Fruit fly (Drosophila melanogaster): ENCODE data around the gene CG42238.

CG42238 gene

DNA sequence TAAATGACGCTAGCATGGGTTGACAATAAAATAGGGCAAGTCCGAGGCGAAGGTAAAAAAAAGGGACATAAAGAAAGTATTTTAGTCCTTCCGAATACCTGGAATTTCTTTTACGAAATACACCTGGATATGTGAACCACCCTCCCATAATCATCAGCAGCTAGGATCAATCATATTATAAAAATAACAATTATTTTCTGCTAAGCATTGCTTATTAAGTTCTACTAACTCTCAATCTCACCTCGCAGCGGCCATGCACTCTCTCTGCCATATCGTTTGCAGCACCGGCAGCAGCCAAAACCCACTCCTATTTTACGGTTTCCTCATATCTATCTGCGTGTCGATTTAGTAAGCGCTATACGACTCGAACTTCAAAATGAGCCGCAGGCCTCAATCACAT is 25.4 kb downstream of the CG42238 start:
- no peak for TF ChIP-seq noc (tag; optimal IDR thresholded peaks at IDR 0.05)

DNA sequence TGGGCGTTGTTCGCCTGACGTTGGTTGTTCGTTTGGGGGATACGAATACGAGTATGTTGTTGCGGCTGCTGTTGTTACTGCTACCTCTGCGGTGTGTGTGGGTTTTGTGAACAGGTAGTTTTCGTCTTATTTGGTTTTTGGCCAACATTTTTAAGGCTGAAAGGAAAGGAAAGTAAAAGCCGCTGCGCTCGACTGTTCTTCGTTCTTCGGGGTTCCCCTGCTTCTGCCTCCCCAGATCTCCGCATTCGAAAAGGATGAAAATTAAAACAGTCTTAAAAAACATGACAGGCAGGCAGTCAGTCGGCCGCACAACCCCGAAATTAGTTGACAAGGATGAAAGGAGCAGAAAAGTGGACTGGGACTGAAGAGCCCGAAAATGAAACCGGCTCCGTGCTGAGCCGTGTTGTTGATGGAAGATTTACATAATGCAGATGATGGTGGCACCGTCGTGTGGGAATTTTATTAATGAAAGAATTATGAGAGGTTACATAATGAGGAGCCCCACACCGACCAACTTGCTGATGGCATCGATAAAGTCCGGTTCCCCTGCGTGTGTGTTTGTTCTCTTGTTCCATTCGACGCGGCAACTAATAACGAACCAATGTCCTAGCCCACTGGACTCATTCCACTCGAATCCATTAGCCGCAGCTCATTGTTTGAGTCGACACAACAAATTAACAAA is 27.8 kb downstream of the CG42238 start:
- no peak for TF ChIP-seq noc (tag; optimal IDR thresholded peaks at IDR 0.05)

DNA sequence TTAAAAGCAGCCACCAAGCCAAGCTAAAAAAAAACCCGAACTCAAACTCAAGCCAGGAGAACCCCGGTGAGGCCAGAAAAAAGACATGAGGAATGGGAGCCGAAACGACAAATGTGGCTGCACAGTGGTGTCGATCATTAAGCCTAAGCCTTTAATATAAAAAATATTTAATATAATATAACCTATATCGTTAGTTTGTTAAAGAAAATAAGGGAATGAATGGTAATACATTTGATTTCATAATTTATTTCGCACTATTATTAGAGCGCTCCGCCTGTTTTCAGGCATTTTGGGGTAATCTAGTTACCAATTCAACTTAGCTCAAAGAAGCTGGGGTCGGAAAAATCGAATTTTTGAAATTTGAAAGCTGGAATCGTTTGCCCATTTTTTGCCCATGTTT is 31.9 kb downstream of the CG42238 start:
- no peak for TF ChIP-seq noc (tag; optimal IDR thresholded peaks at IDR 0.05)

DNA sequence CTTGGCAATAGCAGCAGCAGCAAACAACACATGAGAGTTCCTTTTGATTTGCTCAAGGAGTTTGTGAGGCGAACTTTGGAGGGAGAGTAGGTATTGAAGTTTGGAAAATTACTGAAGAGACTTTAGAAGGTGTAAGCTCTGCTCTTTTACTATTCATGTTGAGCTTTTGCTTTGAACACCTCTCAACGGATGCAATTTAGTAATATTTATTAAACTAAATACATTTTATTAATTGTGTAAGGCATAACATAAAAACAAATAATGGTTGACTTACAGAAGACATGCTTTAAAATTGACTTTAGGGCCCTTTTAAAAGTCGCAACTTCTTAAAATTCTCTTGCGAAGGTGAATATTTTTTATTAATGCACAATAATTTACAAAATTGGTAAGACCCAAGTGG is 33.3 kb downstream of the CG42238 start:
- TF ChIP-seq noc (tag; optimal IDR thresholded peaks at IDR 0.05), result no peak

DNA sequence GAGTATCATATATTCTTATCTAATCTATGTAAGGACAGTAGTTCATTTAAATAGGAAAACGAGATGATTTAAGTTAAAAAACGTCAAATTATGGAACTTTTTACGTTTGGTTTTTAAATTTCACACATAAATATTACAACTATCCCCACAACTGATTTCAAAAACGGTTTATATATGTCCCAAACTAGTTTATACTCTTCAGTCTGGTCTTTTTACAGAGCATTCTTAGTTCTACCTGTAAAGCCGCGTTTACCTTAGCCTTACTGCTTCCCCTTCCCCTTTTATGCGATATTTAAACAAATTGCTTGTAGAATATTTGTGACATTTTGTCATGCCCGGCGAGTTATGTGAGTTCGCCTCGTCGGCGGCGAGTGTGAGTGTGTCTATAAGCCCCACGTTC is 35.8 kb downstream of the CG42238 start:
- TF ChIP-seq noc (tag; optimal IDR thresholded peaks at IDR 0.05), result no peak

DNA sequence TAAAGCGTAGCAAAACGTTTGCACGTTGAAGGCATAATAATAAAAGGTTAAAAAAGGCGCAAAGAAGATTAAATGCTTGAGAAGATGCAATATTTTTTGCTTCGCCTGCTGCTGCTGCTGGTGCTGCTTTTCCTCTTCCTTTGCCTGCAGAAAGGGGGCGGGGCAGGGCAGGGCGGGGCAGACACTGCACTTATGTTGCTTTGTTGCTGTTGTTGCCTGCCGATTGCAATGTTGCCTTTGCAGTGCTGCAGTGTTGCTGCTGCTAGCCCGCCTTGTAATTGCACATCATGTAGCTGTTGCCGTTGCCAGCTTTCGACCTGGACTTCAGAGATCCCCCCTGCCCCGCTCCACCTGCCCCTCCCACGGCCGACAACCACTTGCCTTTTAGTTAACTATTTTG is 36.5 kb downstream of the CG42238 start:
- TF ChIP-seq noc (tag; optimal IDR thresholded peaks at IDR 0.05), result no peak

DNA sequence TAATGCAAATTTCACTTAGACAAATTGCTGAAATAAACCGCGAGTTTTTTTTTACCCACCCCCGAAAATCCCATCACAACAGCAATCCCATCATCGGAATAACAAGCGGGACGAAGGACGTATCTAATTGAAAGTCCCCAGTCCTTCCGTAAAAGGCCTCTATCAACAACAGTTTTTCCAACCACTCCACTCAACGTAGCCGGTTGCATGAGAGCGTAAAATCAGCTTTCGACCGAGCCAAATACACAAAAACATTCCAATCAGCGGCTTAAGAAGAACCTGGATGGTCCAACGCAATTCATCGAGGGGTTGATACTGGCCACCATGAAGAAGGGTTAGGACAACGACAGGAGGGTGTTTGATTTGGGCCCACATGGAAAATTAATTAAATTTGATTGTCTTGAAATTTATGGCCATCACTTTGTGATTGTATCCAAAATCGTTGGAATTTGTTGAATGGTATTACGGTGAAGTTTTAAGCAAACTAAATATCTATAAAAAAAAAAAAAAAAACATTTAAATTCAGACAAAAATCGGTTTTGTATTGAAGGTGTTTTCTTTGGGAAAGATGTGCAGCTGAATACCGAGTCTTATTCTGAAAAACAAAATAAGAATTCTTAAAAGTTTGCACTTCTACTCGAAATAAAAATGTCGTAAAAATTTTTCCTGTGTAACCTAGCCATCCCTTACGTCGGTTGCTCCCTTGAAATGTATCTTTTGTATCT is 37.3 kb downstream of the CG42238 start:
- no peak for TF ChIP-seq noc (tag; optimal IDR thresholded peaks at IDR 0.05)

DNA sequence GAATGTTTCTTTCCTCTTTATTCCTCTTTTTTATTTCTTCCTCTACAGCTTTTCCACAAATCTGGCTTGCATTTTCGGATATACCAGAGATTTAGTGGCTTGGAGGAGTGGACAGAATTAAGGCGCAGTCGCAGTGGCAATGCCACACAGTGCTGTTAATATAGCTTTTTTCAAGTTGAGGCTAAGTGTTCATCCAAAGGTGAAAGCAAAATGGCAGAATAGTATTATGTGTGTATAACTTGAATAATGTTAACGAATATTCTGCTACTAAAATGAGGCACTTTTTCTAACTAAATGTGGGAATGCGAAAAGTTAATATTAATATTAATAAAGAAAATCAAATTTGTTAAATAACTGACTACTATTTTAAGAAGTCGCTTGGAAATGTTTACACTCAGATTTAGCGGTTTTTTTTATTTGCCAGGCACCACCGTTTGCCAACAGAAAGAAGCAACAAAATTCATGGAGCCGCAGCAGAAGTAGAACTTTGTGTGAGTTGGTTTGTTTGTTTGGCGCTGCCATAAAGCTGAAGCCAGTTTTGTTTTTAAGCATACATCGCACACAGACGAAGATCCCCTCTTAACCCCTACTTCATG is 38.7 kb downstream of the CG42238 start:
- no peak for TF ChIP-seq noc (tag; optimal IDR thresholded peaks at IDR 0.05)

DNA sequence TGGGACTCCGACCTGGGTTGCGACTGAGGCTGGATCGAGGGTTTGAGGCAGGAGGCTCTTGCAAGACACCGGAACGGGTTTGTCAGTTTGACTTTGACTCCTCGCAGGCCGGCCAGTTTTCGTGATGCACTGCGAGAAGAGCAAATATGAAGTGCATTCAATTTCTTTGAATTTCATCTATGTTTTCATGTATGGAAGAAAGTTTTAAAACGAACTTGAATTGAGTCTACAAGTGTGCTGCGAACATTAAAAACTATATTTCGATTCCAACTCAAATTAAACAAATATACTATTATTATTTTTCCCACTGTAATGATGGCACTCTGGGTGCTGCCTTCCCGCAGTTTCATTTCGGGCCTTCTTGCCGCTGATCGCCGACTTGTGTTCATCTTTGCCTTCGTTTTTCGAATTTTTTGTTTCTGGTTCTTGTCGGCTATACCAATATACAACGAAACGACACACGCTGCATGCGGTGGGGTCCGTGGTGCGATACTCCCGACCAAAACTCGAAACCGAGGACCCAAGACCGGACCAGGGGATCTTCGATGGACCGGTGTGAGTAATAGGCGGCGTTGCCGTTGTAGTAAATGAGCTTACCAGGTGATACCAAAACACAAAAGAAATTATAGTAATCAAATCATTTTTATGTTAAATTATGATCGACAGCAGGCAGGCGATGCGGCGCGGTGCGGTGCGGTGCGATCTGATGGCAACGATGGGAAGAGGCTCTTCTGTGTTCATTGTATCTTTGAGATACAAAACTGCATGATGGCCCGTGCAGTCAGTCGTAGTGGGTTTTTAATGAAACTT is 42.4 kb downstream of the CG42238 start:
- TF ChIP-seq noc (tag; optimal IDR thresholded peaks at IDR 0.05), result no peak

DNA sequence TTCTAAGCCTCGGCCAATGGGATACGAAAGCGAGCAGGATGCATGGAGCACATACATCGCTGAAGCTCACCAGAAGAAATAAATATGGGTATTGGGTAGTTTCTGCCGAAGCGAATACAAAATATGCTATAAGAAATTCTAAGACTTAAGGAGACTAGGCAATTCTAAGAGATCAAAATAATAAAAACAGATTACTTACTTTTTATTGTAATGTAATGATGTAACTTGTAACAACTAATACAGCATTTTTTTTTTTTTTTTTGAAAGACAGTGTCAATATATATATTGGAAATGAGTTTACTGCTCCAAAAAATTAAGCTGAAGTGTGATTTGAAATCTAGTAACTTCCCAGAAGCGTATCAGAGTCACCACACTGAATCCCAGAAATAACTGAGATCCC is 43.4 kb downstream of the CG42238 start:
- no peak for TF ChIP-seq noc (tag; optimal IDR thresholded peaks at IDR 0.05)

DNA sequence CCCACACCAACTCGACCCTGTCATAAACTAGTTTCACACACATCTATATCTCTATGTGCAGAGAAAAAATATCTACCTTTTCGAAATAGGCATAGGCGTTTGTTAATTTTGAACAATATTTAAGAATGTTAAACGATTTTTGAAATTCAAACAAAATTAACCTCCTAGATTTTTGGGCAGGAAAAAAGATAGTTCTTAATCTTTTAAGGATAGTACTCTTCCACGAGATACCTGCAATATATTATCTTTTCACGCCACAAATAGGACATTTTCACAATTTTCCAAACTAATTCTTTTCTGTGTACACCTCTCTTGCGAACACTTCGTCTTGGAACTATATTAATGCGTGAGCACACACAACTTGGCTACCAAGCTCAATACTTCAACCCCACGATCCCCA is 45.4 kb downstream of the CG42238 start:
- no peak for TF ChIP-seq noc (tag; optimal IDR thresholded peaks at IDR 0.05)

DNA sequence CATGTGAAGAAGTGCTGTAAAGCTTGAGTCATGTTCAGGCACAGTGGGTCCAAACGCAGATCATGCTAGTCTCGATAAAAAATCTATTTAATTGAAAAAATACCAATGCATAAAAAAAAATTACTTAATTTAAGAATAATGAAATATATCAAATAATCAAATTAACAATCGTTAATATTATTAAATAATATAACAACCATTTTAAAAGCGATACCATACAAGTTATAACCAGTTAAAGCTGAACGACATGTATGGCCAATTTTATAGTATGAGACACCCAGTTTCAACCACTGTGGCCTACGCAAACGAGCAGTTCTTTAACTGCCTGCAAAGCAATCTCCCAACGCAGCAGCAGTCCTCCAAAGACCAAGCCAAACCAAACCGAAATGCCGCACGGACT is 46.5 kb downstream of the CG42238 start:
- TF ChIP-seq noc (tag; optimal IDR thresholded peaks at IDR 0.05), result no peak

DNA sequence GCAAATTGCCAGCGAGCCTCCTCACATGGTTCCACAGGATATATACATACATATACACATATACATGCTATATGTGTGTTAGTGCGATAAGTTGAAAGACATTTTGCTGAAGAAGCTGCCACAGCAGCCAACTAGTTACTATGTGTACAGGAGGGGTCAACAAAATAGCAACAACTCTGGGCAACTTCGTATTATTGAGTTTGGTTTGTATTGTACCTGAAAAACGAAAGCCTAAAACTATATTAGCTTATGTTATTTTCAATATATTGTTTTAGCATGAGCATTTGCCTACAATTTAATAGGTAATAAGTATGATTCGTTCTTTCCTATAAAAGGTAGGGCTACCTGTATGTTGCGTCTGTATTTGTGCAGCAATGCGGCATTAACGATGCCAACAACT is 47.2 kb downstream of the CG42238 start:
- no peak for TF ChIP-seq noc (tag; optimal IDR thresholded peaks at IDR 0.05)

DNA sequence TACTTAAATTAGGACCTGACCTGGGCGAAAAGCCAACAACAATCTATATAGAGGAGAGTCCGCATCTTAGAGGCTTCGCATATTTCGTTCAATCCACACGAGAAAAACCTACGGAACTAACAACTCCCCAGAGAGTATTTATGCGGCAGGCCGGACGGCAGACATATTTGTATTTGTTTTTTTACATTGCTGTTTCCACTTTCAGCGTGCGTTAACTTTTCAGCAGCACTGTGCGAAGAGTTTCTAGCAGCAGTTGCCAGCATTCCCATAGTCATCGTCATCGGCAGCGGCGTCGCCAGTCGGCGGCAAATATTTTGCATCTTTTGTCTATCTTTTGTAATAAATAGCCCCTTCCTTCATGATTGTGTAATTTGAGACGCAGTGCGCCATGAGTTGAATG is 53.2 kb downstream of the CG42238 start:
- no peak for TF ChIP-seq noc (tag; optimal IDR thresholded peaks at IDR 0.05)

DNA sequence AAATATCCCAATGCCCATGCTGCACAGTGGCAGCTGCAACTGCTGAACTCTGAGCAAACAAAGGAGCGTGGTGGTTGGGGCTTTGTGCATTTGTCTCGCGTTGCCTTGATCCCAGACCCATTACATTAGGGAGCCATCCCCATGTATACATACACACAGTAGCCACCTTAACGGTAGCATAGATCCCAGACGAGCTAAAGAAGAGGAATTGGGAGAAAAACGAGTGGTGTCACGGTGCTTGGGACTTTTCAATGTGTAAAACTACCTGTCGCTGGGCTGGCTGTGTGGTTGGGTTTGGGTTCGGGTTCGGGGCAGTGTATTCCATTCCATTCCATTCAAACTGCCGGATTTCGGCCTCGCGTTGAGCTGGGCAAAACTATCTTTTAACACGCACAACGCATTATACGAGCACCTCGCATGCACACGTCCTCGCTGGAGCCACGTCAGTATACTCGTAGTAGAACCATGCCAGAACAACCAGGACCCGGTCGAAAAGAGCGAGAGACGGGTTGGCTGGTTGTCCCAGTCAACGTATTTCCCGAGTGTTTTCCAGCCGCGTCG is 56.0 kb downstream of the CG42238 start:
- TF ChIP-seq noc (tag; optimal IDR thresholded peaks at IDR 0.05), result no peak
